Fruit fly (Drosophila melanogaster) S2 (cell line): ENCODE results near the gene moon.

Experiments used
- CG8478 ChIP-seq: fragments of >200 bp; optimal IDR thresholded peaks from 2 replicates; lab custom pipeline; 2018
- CTCF ChIP-seq, 2 experiments: fragments of >200 bp; optimal IDR thresholded peaks; 2 replicates each; lab custom pipeline; 2018

DNA sequence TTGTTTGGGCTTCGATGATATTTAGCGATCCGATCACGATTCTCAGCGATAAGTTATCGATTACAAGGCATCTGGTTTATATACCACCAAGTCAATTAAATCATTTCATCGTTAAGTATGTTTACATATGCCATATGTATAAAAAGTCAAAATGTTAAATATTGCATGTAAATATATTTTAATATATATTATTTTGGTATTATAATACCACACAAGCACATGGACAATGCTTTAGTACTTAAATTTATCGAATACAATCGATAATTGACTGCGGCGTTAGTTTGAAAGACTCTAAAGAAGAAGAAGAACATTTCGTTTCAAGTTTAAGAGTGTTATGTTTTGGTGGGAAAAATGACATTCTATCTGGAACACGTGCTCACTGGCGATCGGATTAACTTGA is 2.5 kb downstream of the moon start, which contains the start of gene CG34323:
- TF ChIP-seq CG8478: no peak
- no peak for TF ChIP-seq CTCF (optimal IDR thresholded peaks at IDR 0.05; lab: Kevin White, UChicago)
